Worm (Caenorhabditis elegans): ENCODE results near the gene T19H12.2.

- no peak for TF ChIP-seq him-1 (tag; optimal IDR thresholded peaks at IDR 0.05)
- TF ChIP-seq W03F9.2 (tag; optimal IDR thresholded peaks at IDR 0.05) = no peak
These were observed 44.9 kb downstream of the T19H12.2 start for ce11 chrV:4935096-4935495.

Data from whole organism, L4/young adult.